Worm (Caenorhabditis elegans) whole organism, L1 larva: Measurements from ENCODE around the gene srx-112.

Source experiments
- ama-1 ChIP-seq: fragments of 150-350 bp; optimal IDR thresholded peaks from 2 replicates; lab custom pipeline; 2014
- ces-1 ChIP-seq: fragments of 150-350 bp; optimal IDR thresholded peaks from 2 replicates; lab custom pipeline; 2014; ENCODE audit warnings: missing biosample characterization, missing genetic modification reagents, missing genetic modification characterization
- ets-5 ChIP-seq: fragments of 200-800 bp; sonication (Bioruptor generic); IDR thresholded peaks from 2 replicates; pipeline ENCODE4 v1.3.6; 2022; ENCODE audit warnings: missing genetic modification characterization, missing compliant biosample characterization
- grh-1 ChIP-seq: fragments of 200-800 bp; sonication (Bioruptor generic); IDR thresholded peaks from 2 replicates; pipeline ENCODE4 v1.3.6; 2022; ENCODE audit warnings: missing genetic modification reagents, missing genetic modification characterization, missing compliant biosample characterization
- lir-3 ChIP-seq: sonication (generic microtip); optimal IDR thresholded peaks from 2 replicates; lab custom pipeline; 2016; ENCODE audit warnings: mild to moderate bottlenecking, missing genetic modification characterization, moderate library complexity, missing compliant biosample characterization; ENCODE audit not compliant: poor library complexity
- mab-9 ChIP-seq: fragments of 200-800 bp; sonication (Bioruptor generic); IDR thresholded peaks from 2 replicates; pipeline ENCODE4 v1.3.6; 2022; ENCODE audit warnings: missing genetic modification reagents, missing genetic modification characterization, missing compliant biosample characterization
- nhr-12 ChIP-seq: sonication (generic microtip); optimal IDR thresholded peaks from 2 replicates; lab custom pipeline; 2017; ENCODE audit warnings: missing biosample characterization, missing genetic modification characterization
- nhr-77 ChIP-seq: fragments of 150-350 bp; optimal IDR thresholded peaks from 2 replicates; lab custom pipeline; 2014; ENCODE audit warnings: missing biosample characterization, missing genetic modification characterization
- nhr-84 ChIP-seq: sonication (generic microtip); optimal IDR thresholded peaks from 2 replicates; lab custom pipeline; 2017; ENCODE audit warnings: missing biosample characterization, missing genetic modification characterization
- xbp-1 ChIP-seq: sonication (generic microtip); optimal IDR thresholded peaks from 2 replicates; lab custom pipeline; 2016; ENCODE audit warnings: missing genetic modification characterization, missing compliant biosample characterization

ce11 chrII:3739647-3740046 lies 24.7 kb downstream of the srx-112 start, which contains the start of gene F12E12.2:
- no peak for TF ChIP-seq grh-1 (GFP tag; lab: Robert Waterston, UW)
- no peak for TF ChIP-seq mab-9 (GFP tag; lab: Robert Waterston, UW)
- no peak for TF ChIP-seq nhr-12
- TF ChIP-seq ces-1 = no peak
- no peak for TF ChIP-seq lir-3 (tag; lab: Kevin White, UChicago)
- no peak for TF ChIP-seq ama-1 (lab: Kevin White, UChicago)
- no peak for TF ChIP-seq ets-5 (GFP tag; lab: Robert Waterston, UW)
- TF ChIP-seq nhr-84 (tag; lab: Kevin White, UChicago) = no peak
- no peak for TF ChIP-seq xbp-1 (tag; lab: Kevin White, UChicago)
- no peak for TF ChIP-seq nhr-77 (tag; lab: Kevin White, UChicago)
